Worm (Caenorhabditis elegans) whole organism, dauer: Measurements from ENCODE around the gene gas-1.

Experiments used
- unc-62 ChIP-seq: sonication (generic microtip); optimal IDR thresholded peaks from 2 replicates; lab custom pipeline; 2017; ENCODE audit warnings: missing biosample characterization, missing genetic modification reagents, missing genetic modification characterization

The gas-1 gene

ce11 chrX:15590347-15590928, at the start of gene gas-1:
TSS of gene gas-1 (minus strand) at chrX:15590397.
- no peak for TF ChIP-seq unc-62 (GFP tag; lab: Kevin White, UChicago)

- no peak for TF ChIP-seq unc-62 (GFP tag; lab: Kevin White, UChicago)
Observed at ce11 chrX:15633964-15634363, 43.8 kb upstream of the gas-1 start.

- TF ChIP-seq unc-62 (GFP tag; lab: Kevin White, UChicago) = no peak
Observed at ce11 chrX:15630790-15631204, 40.6 kb upstream of the gas-1 start.

ce11 chrX:15630340-15630739, 40.1 kb upstream of the gas-1 start, which contains the start of gene K09E9.4:
TSS of gene K09E9.4 (minus strand) at chrX:15630440.
- TF ChIP-seq unc-62 (GFP tag; lab: Kevin White, UChicago) = no peak

- TF ChIP-seq unc-62 (GFP tag; lab: Kevin White, UChicago) = no peak
Observed at ce11 chrX:15629615-15630014, 39.4 kb upstream of the gas-1 start.

- TF ChIP-seq unc-62 (GFP tag; lab: Kevin White, UChicago) = no peak
Observed at ce11 chrX:15628945-15629344, 38.7 kb upstream of the gas-1 start.

- TF ChIP-seq unc-62 (GFP tag; lab: Kevin White, UChicago) = no peak
Observed at ce11 chrX:15627814-15628213, 37.6 kb upstream of the gas-1 start.

- no peak for TF ChIP-seq unc-62 (GFP tag; lab: Kevin White, UChicago)
Observed at ce11 chrX:15626119-15626850, 36.1 kb upstream of the gas-1 start.

- no peak for TF ChIP-seq unc-62 (GFP tag; lab: Kevin White, UChicago)
Observed at ce11 chrX:15622041-15622440, 31.8 kb upstream of the gas-1 start.

ce11 chrX:15621001-15621400, 30.8 kb upstream of the gas-1 start:
- TF ChIP-seq unc-62 (GFP tag; lab: Kevin White, UChicago) = no peak

ce11 chrX:15620200-15620599, 30.0 kb upstream of the gas-1 start, which contains the start of gene K09E9.1:
TSS of gene K09E9.1 (plus strand) at chrX:15620500.
- TF ChIP-seq unc-62 (GFP tag; lab: Kevin White, UChicago) = no peak

- no peak for TF ChIP-seq unc-62 (GFP tag; lab: Kevin White, UChicago)
Observed at ce11 chrX:15619273-15619672, 29.1 kb upstream of the gas-1 start.

- TF ChIP-seq unc-62 (GFP tag; lab: Kevin White, UChicago) = no peak
Observed at ce11 chrX:15617168-15617567, 27.0 kb upstream of the gas-1 start.

- no peak for TF ChIP-seq unc-62 (GFP tag; lab: Kevin White, UChicago)
Observed at ce11 chrX:15616443-15616842, 26.2 kb upstream of the gas-1 start, which contains the start of gene ergi-3. TSS of gene ergi-3 (minus strand) at chrX:15616753.

- TF ChIP-seq unc-62 (GFP tag; lab: Kevin White, UChicago) = no peak
Observed at ce11 chrX:15613745-15614229, 23.6 kb upstream of the gas-1 start, which contains the start of gene K09E9.3. TSS of gene K09E9.3 (minus strand) at chrX:15613795.

ce11 chrX:15610527-15611091, 20.4 kb upstream of the gas-1 start:
- TF ChIP-seq unc-62 (GFP tag; lab: Kevin White, UChicago) = no peak
